Worm (Caenorhabditis elegans): ENCODE measurements around the gene clc-9.
"Not testable (repeated sequence)": the region's sequence is repeated elsewhere in the genome, so short reads cannot be mapped to it uniquely, and the experiment has no call there.

Gene clc-9

ce11 chrIV:11068314-11068713, 44.4 kb upstream of the clc-9 start:
- peak; percentile 72 for TF ChIP-seq sma-9 (GFP tag; optimal IDR thresholded peaks at IDR 0.05)
- no peak for TF ChIP-seq sma-9 (tag; optimal IDR thresholded peaks at IDR 0.05)
- no peak for TF ChIP-seq ceh-16 (tag; optimal IDR thresholded peaks at IDR 0.05)
- TF ChIP-seq nhr-23 (tag; optimal IDR thresholded peaks at IDR 0.05): no peak
- TF ChIP-seq sma-3 (GFP tag; optimal IDR thresholded peaks at IDR 0.05): no peak
- no peak for TF ChIP-seq lin-13 (GFP tag; optimal IDR thresholded peaks at IDR 0.05)
- TF ChIP-seq unc-62 (GFP tag; optimal IDR thresholded peaks at IDR 0.05): peak; percentile 79
- TF ChIP-seq skn-1 (tag; optimal IDR thresholded peaks at IDR 0.05): no peak
- TF ChIP-seq unc-55 (GFP tag; optimal IDR thresholded peaks at IDR 0.05): no peak
- no peak for TF ChIP-seq egl-27 (tag; optimal IDR thresholded peaks at IDR 0.05)
- TF ChIP-seq zag-1 (tag; optimal IDR thresholded peaks at IDR 0.05): no peak
- peak; percentile 62 for TF ChIP-seq ztf-4 (tag; optimal IDR thresholded peaks at IDR 0.05)
- TF ChIP-seq nhr-12 (tag; optimal IDR thresholded peaks at IDR 0.05): no peak
- no peak for TF ChIP-seq elt-1 (tag; optimal IDR thresholded peaks at IDR 0.05)
- peak; percentile 67 for TF ChIP-seq nhr-6 (tag; optimal IDR thresholded peaks at IDR 0.05)
- TF ChIP-seq blmp-1 (tag; optimal IDR thresholded peaks at IDR 0.05; ENCODE audit: insufficient read depth): no peak
- TF ChIP-seq sem-4 (tag; optimal IDR thresholded peaks at IDR 0.05): no peak
- TF ChIP-seq unc-39 (tag; optimal IDR thresholded peaks at IDR 0.05): no peak
- TF ChIP-seq mab-5 (tag; optimal IDR thresholded peaks at IDR 0.05): peak; percentile 58
- TF ChIP-seq nhr-237 (tag; optimal IDR thresholded peaks at IDR 0.05): no peak
- peak; percentile 87 for TF ChIP-seq nhr-129 (tag; optimal IDR thresholded peaks at IDR 0.05)
- TF ChIP-seq lin-11 (tag; optimal IDR thresholded peaks at IDR 0.05): no peak
- TF ChIP-seq nhr-10 (tag; optimal IDR thresholded peaks at IDR 0.05): no peak
- TF ChIP-seq F13H6.1 (tag; optimal IDR thresholded peaks at IDR 0.05): peak; percentile 84
- TF ChIP-seq mbf-1 (tag; optimal IDR thresholded peaks at IDR 0.05): no peak
- TF ChIP-seq lsy-2 (tag; optimal IDR thresholded peaks at IDR 0.05): peak in 1 of 2 experiments; percentile 77
- peak; percentile 59 for TF ChIP-seq C34F6.9 (tag; optimal IDR thresholded peaks at IDR 0.05)

DNA sequence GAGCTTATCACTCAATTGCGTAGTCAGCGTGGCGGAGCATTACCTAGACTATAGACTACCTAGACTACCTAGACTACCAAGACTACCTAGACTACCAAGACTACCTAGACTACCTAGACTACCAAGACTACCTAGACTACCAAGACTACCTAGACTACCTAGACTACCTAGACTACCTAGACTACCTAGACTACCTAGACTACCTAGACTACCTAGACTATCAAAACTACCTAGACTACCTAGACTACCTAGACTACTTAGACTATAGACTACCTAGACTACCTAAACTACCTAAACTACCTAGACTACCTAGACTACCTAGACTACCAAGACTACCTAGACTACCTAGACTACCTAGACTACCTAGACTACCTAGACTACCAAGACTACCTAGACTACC, 41.8 kb upstream of the clc-9 start:
- not testable (repeated sequence) for TF ChIP-seq sma-9 (GFP tag; optimal IDR thresholded peaks at IDR 0.05)
- TF ChIP-seq sma-9 (tag; optimal IDR thresholded peaks at IDR 0.05) (peak; percentile 59), nhr-237 (tag; optimal IDR thresholded peaks at IDR 0.05) (peak; percentile 76)

ce11 chrIV:11078482-11078881, 34.3 kb upstream of the clc-9 start, which contains the start of gene Y5F2A.4:
Gene Y5F2A.4, minus strand, starts transcription at chrIV:11078582.
- TF ChIP-seq R02D3.7 (tag; optimal IDR thresholded peaks at IDR 0.05): no peak
- no peak for TF ChIP-seq lsy-2 (tag; optimal IDR thresholded peaks at IDR 0.05)
- TF ChIP-seq peb-1 (tag; optimal IDR thresholded peaks at IDR 0.05): no peak
- no peak for TF ChIP-seq nhr-10 (tag; optimal IDR thresholded peaks at IDR 0.05)
- no peak for TF ChIP-seq mbf-1 (tag; optimal IDR thresholded peaks at IDR 0.05)
- TF ChIP-seq mdl-1 (tag; optimal IDR thresholded peaks at IDR 0.05): no peak
- TF ChIP-seq snpc-4 (tag; optimal IDR thresholded peaks at IDR 0.05): no peak

ce11 chrIV:11080823-11081285, 31.9 kb upstream of the clc-9 start, which contains the start of gene atg-7:
Gene atg-7, minus strand, starts transcription at chrIV:11081055.
- TF ChIP-seq ama-1 (optimal IDR thresholded peaks at IDR 0.05) (peak; percentile 64), F13H6.1 (tag; optimal IDR thresholded peaks at IDR 0.05) (no peak), Y55F3AM.14 (GFP tag; optimal IDR thresholded peaks at IDR 0.05) (peak; percentile 21), nhr-129 (tag; optimal IDR thresholded peaks at IDR 0.05) (peak; percentile 7), ztf-4 (tag; optimal IDR thresholded peaks at IDR 0.05) (peak; percentile 41), ztf-11 (tag; optimal IDR thresholded peaks at IDR 0.05) (no peak), lsy-2 (tag; optimal IDR thresholded peaks at IDR 0.05) (peak in 1 of 2 experiments; percentile 36), nhr-25 (tag; optimal IDR thresholded peaks at IDR 0.05) (peak; percentile 18), mab-5 (tag; optimal IDR thresholded peaks at IDR 0.05) (no peak), lin-13 (GFP tag; optimal IDR thresholded peaks at IDR 0.05) (peak; percentile 20), ZK546.5 (tag; optimal IDR thresholded peaks at IDR 0.05) (no peak)

- TF ChIP-seq nhr-129 (tag; optimal IDR thresholded peaks at IDR 0.05) (peak; percentile 12), fos-1 (tag; optimal IDR thresholded peaks at IDR 0.05) (no peak)
Measured at ce11 chrIV:11082153-11082552, 30.6 kb upstream of the clc-9 start, which contains the start of gene let-70. Gene let-70, minus strand, starts transcription at chrIV:11082253.
